Worm (Caenorhabditis elegans) whole organism, young adult: ENCODE results near the gene let-4.
"Not testable (repeated sequence)": the region's sequence is repeated elsewhere in the genome, so short reads cannot be mapped to it uniquely, and the experiment has no call there.

Experiments
- B0035.1 ChIP-seq: sonication (generic microtip); optimal IDR thresholded peaks from 2 replicates; lab custom pipeline; 2016; ENCODE audit warnings: missing genetic modification characterization, mild to moderate bottlenecking, missing compliant biosample characterization, missing genotype, missing genetic modification reagents
- F10E7.11 ChIP-seq: sonication (generic microtip); optimal IDR thresholded peaks from 2 replicates; lab custom pipeline; 2017; ENCODE audit warnings: mild to moderate bottlenecking, missing genetic modification characterization, moderate library complexity, missing compliant biosample characterization
- F49E8.2 ChIP-seq: sonication (generic microtip); optimal IDR thresholded peaks from 3 replicates; lab custom pipeline; 2017; ENCODE audit warnings: missing genetic modification characterization, mild to moderate bottlenecking, missing compliant biosample characterization, antibody characterized with exemption, moderate library complexity; ENCODE audit not compliant: insufficient read depth
- F55B11.4 ChIP-seq: sonication (generic microtip); optimal IDR thresholded peaks from 2 replicates; lab custom pipeline; 2016; ENCODE audit warnings: missing compliant biosample characterization, missing genetic modification characterization, borderline replicate concordance; ENCODE audit not compliant: insufficient read depth
- F57C9.4 ChIP-seq: sonication (generic microtip); optimal IDR thresholded peaks from 2 replicates; lab custom pipeline; 2017; ENCODE audit warnings: mild to moderate bottlenecking, missing genetic modification characterization, missing compliant biosample characterization
- K12H6.12 ChIP-seq: fragments of 200-800 bp; sonication (Bioruptor generic); optimal IDR thresholded peaks from 2 replicates; lab custom pipeline; 2018; ENCODE audit warnings: mild to moderate bottlenecking, missing genetic modification characterization, missing compliant biosample characterization
- T07F8.4 ChIP-seq: sonication (generic microtip); optimal IDR thresholded peaks from 2 replicates; lab custom pipeline; 2016; ENCODE audit warnings: mild to moderate bottlenecking, missing genetic modification characterization, moderate library complexity, missing compliant biosample characterization
- T26A5.8 ChIP-seq: sonication (generic microtip); optimal IDR thresholded peaks from 2 replicates; lab custom pipeline; 2016; ENCODE audit warnings: missing genetic modification characterization, missing compliant biosample characterization
- Y67H2A.10 ChIP-seq: fragments of 200-800 bp; sonication (Bioruptor generic); conservative IDR thresholded peaks from 2 replicates; pipeline ENCODE4 v1.3.6; 2022; ENCODE audit warnings: missing genetic modification reagents, missing genetic modification characterization, missing compliant biosample characterization
- Y95B8A.8 ChIP-seq: fragments of 200-800 bp; sonication (Bioruptor generic); IDR thresholded peaks from 2 replicates; pipeline ENCODE4 v1.3.6; 2022; ENCODE audit warnings: missing genetic modification reagents, missing genetic modification characterization, missing compliant biosample characterization
- ZK185.1 ChIP-seq: sonication (generic microtip); optimal IDR thresholded peaks from 2 replicates; lab custom pipeline; 2016; ENCODE audit warnings: mild to moderate bottlenecking, missing genetic modification characterization, missing compliant biosample characterization; ENCODE audit not compliant: poor library complexity, severe bottlenecking
- ama-1 ChIP-seq, 3 experiments: fragments of 150-350 bp in 1 of 3; sonication (generic microtip) in 2 of 3; optimal IDR thresholded peaks; 2 replicates each; lab custom pipeline; 2014 to 2018; ENCODE audit warnings: missing biosample characterization in 2 of 3, missing genetic modification characterization in 2 of 3, missing genetic modification reagents in 2 of 3
- aptf-3 ChIP-seq: fragments of 200-800 bp; sonication (Bioruptor generic); IDR thresholded peaks from 2 replicates; pipeline ENCODE4 v1.3.6; 2022; ENCODE audit warnings: missing genetic modification characterization, missing compliant biosample characterization
- athp-1 ChIP-seq: sonication (generic microtip); optimal IDR thresholded peaks from 2 replicates; lab custom pipeline; 2017; ENCODE audit warnings: mild to moderate bottlenecking, missing genetic modification characterization, missing compliant biosample characterization
- attf-5 ChIP-seq: fragments of 200-800 bp; sonication (Bioruptor generic); optimal IDR thresholded peaks from 2 replicates; lab custom pipeline; 2018; ENCODE audit warnings: mild to moderate bottlenecking, missing genetic modification characterization, missing compliant biosample characterization
- attf-6 ChIP-seq: fragments of 200-800 bp; sonication (Bioruptor generic); IDR thresholded peaks from 2 replicates; pipeline ENCODE4 v1.3.6; 2022; ENCODE audit warnings: missing genetic modification reagents, missing genetic modification characterization, missing compliant biosample characterization
- cebp-1 ChIP-seq, 2 experiments: fragments of 200-800 bp in 1 of 2; sonication (Bioruptor generic) in 1 of 2; sonication (generic microtip) in 1 of 2; IDR thresholded peaks in 1 of 2; optimal IDR thresholded peaks in 1 of 2; 2 replicates each; pipeline versions ENCODE4 v1.3.6 to Lab custom; 2017 to 2022; ENCODE audit warnings: missing compliant biosample characterization in 2 of 2, missing genetic modification characterization in 2 of 2, mild to moderate bottlenecking in 1 of 2, missing genetic modification reagents in 1 of 2, moderate library complexity in 1 of 2
- ceh-100 ChIP-seq: fragments of 200-800 bp; sonication (Bioruptor generic); IDR thresholded peaks from 2 replicates; pipeline ENCODE4 v1.3.6; 2022; ENCODE audit warnings: missing genetic modification reagents, missing genetic modification characterization, missing compliant biosample characterization
- ceh-79 ChIP-seq: sonication (generic microtip); optimal IDR thresholded peaks from 2 replicates; lab custom pipeline; 2017; ENCODE audit warnings: mild to moderate bottlenecking, missing genetic modification characterization, missing compliant biosample characterization
- dpff-1 ChIP-seq: sonication (generic microtip); optimal IDR thresholded peaks from 2 replicates; lab custom pipeline; 2017; ENCODE audit warnings: mild to moderate bottlenecking, missing genetic modification characterization, missing compliant biosample characterization
- egl-44 ChIP-seq: fragments of 200-800 bp; sonication (Bioruptor generic); IDR thresholded peaks from 2 replicates; pipeline ENCODE4 v1.3.6; 2022; ENCODE audit warnings: missing genetic modification reagents, missing genetic modification characterization, missing compliant biosample characterization
- egrh-3 ChIP-seq: fragments of 200-800 bp; sonication (Bioruptor generic); IDR thresholded peaks from 2 replicates; pipeline ENCODE4 v1.3.6; 2022; ENCODE audit warnings: missing genetic modification reagents, missing genetic modification characterization, missing compliant biosample characterization
- ets-4 ChIP-seq: fragments of 200-800 bp; sonication (Bioruptor generic); optimal IDR thresholded peaks from 2 replicates; lab custom pipeline; 2018; ENCODE audit warnings: mild to moderate bottlenecking, missing genetic modification characterization, missing compliant biosample characterization
- gei-17 ChIP-seq: fragments of 200-800 bp; sonication (Bioruptor generic); optimal IDR thresholded peaks from 2 replicates; lab custom pipeline; 2018; ENCODE audit warnings: mild to moderate bottlenecking, missing genetic modification characterization, missing compliant biosample characterization
- hlh-12 ChIP-seq: sonication (generic microtip); optimal IDR thresholded peaks from 2 replicates; lab custom pipeline; 2016; ENCODE audit warnings: missing genetic modification characterization, missing compliant biosample characterization
- let-526 ChIP-seq: fragments of 200-800 bp; sonication (Bioruptor generic); IDR thresholded peaks from 2 replicates; pipeline ENCODE4 v1.3.6; 2022; ENCODE audit warnings: missing genetic modification reagents, missing genetic modification characterization, missing compliant biosample characterization
- lin-40 ChIP-seq: sonication (generic microtip); optimal IDR thresholded peaks from 2 replicates; lab custom pipeline; 2016; ENCODE audit warnings: missing genetic modification characterization, mild to moderate bottlenecking, missing compliant biosample characterization, missing genotype, missing genetic modification reagents
- lsy-27 ChIP-seq: sonication (generic microtip); optimal IDR thresholded peaks from 2 replicates; lab custom pipeline; 2017; ENCODE audit warnings: missing genetic modification characterization, mild to moderate bottlenecking, missing compliant biosample characterization, antibody characterized with exemption, missing genotype, borderline replicate concordance; ENCODE audit not compliant: insufficient read depth
- madf-3 ChIP-seq: fragments of 200-800 bp; sonication (Bioruptor generic); IDR thresholded peaks from 2 replicates; pipeline ENCODE4 v1.3.6; 2022; ENCODE audit warnings: missing genetic modification reagents, missing genetic modification characterization, missing compliant biosample characterization
- mes-4 ChIP-seq: sonication (generic microtip); optimal IDR thresholded peaks from 2 replicates; lab custom pipeline; 2016; ENCODE audit warnings: missing genotype, missing genetic modification characterization, missing compliant biosample characterization
- nfya-2 ChIP-seq: fragments of 200-800 bp; sonication (Bioruptor generic); IDR thresholded peaks from 2 replicates; pipeline ENCODE4 v1.3.6; 2022; ENCODE audit warnings: missing genetic modification reagents, missing genetic modification characterization, missing compliant biosample characterization
- nhr-80 ChIP-seq: sonication (generic microtip); optimal IDR thresholded peaks from 2 replicates; lab custom pipeline; 2016; ENCODE audit warnings: missing genetic modification characterization, missing compliant biosample characterization
- rcor-1 ChIP-seq: fragments of 200-800 bp; sonication (Bioruptor generic); IDR thresholded peaks from 2 replicates; pipeline ENCODE4 v1.3.6; 2022; ENCODE audit warnings: missing genetic modification reagents, missing genetic modification characterization, missing compliant biosample characterization
- repo-1 ChIP-seq: sonication (generic microtip); optimal IDR thresholded peaks from 2 replicates; lab custom pipeline; 2017; ENCODE audit warnings: mild to moderate bottlenecking, missing genetic modification characterization, missing compliant biosample characterization
- sea-2 ChIP-seq: fragments of 200-800 bp; sonication (Bioruptor generic); IDR thresholded peaks from 2 replicates; pipeline ENCODE4 v1.3.6; 2022; ENCODE audit warnings: missing genetic modification characterization, missing compliant biosample characterization
- snpc-1.1 ChIP-seq: sonication (generic microtip); optimal IDR thresholded peaks from 2 replicates; lab custom pipeline; 2017; ENCODE audit warnings: missing genetic modification characterization, mild to moderate bottlenecking, missing compliant biosample characterization, antibody characterized with exemption, moderate library complexity, missing genotype, missing genetic modification reagents; ENCODE audit not compliant: insufficient read depth
- snpc-1.3 ChIP-seq: sonication (generic microtip); optimal IDR thresholded peaks from 2 replicates; lab custom pipeline; 2017; ENCODE audit warnings: missing genetic modification characterization, mild to moderate bottlenecking, missing compliant biosample characterization, antibody characterized with exemption, moderate library complexity, missing genotype, missing genetic modification reagents; ENCODE audit not compliant: insufficient read depth
- tbx-9 ChIP-seq: sonication (generic microtip); optimal IDR thresholded peaks from 2 replicates; lab custom pipeline; 2016; ENCODE audit warnings: borderline replicate concordance, missing genetic modification characterization, inconsistent platforms, missing compliant biosample characterization
- zfh-2 ChIP-seq: fragments of 200-800 bp; sonication (Bioruptor generic); conservative IDR thresholded peaks from 2 replicates; pipeline ENCODE4 v1.3.6; 2022; ENCODE audit warnings: missing genetic modification reagents, missing genetic modification characterization, missing compliant biosample characterization
- ztf-25 ChIP-seq: fragments of 200-800 bp; sonication (Bioruptor generic); IDR thresholded peaks from 2 replicates; pipeline ENCODE4 v1.3.6; 2022; ENCODE audit warnings: missing genetic modification reagents, missing genetic modification characterization, missing compliant biosample characterization

Gene let-4

DNA sequence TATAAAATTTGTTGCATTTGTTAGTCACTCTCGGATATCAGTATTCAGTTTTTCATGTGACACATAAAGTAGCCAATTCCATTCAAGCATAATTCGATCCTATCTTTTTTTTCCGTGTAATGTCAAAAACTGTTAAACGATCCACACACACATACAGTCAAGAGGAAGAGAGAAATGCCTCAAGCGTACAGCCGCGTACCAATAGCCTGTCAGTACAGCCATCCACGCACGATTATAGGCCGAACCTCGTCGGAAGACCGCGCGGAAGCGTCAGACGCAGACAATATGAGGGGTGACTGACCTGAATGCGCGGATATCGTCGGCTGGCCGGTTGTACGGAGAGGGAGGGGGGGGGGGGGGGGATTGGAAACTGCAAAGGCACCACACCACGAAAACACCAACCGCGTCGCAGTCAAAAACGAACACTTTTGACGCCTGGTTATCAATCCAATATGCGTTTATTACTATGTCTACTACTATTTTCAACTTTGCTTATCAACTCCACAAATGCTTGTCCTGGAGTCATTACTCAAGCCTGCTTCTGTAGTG is at the start of gene let-4:
Gene let-4 (plus strand): TSS at position 357 of the 549 bp plus-strand sequence.
- TF ChIP-seq F57C9.4 (no peak), egrh-3 (GFP tag; lab: Robert Waterston, UW) (peak; percentile 55; the same call in 1 of the 2 replicates), zfh-2 (GFP tag; lab: Robert Waterston, UW) (peak; percentile 80)

DNA sequence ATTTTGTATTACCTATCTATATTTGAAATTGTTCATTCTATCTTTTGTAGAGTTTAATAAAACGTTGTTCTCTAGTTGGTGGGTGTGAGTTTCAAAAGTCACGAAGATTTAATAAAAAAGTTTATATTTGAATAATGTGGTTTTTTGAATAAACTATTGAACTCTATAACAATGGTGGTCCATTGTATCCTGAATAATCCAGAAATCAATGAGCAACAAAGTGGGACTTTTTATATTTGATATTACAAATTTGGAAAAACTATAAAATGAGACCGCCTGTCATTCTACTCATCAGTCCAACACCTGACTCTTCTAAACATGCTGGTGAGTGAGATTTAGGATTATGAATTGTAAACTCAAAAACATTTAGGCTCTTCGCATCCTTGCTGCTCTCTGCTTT is 49.3 kb upstream of the let-4 start, which contains the start of gene nspc-19:
Gene nspc-19 (plus strand): TSS at position 301 of the 400 bp plus-strand sequence.
- TF ChIP-seq attf-6 (GFP tag; lab: Robert Waterston, UW); ceh-100; T26A5.8: not testable (repeated sequence)

DNA sequence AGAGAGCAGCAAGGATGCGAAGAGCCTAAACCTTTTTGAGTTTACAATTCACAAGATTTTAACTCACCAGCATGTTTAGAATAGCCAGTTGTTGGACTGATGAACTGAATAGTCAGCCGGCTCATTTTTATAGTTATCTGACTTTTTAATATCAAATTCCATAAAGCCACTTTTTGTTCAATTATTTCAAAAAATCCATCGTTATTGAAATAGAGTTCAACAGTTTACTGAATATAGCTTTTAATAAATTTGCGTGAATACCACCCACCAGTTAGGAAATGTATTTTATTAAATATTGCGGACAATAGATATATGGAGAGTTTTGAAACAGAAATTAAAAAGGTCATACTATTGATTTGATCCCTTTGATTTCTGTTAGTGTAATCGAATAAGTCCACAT is 47.6 kb upstream of the let-4 start, which contains the start of gene nspc-20:
Gene nspc-20 (minus strand): TSS at position 101 of the 400 bp plus-strand sequence.
- TF ChIP-seq tbx-9 (tag; lab: Kevin White, UChicago) (no peak), Y67H2A.10 (GFP tag; lab: Robert Waterston, UW) (no peak), ceh-79 (tag; lab: Kevin White, UChicago) (no peak), ztf-25 (GFP tag; lab: Robert Waterston, UW) (no peak), let-526 (no peak)

DNA sequence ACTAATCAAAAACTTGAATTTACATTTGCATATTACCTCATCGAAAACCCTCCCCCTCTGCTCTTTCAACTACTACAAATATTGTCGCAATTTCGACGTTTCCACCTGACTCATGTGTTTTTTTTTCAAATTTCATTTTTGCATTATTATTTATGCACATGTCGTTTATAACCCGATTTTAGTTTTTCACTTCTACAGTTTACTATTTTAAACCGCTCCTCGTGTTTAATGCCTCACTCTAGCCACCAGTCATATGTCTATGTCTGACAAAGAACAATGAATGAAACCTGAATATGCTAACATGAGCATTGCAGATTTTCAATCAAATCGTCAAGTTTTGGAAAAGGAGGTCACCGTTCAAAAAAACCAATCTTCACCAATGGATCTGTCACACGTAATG is 43.6 kb upstream of the let-4 start, which contains the start of gene T24C2.5:
Gene T24C2.5 (plus strand): TSS at position 301 of the 400 bp plus-strand sequence.
- TF ChIP-seq sea-2 (GFP tag; lab: Robert Waterston, UW), result no peak
- TF ChIP-seq madf-3, result no peak
- no peak for TF ChIP-seq ama-1 (optimal IDR thresholded peaks at IDR 0.05; lab: Kevin White, UChicago)
- no peak for TF ChIP-seq ama-1 (GFP tag; optimal IDR thresholded peaks at IDR 0.05; lab: Kevin White, UChicago)
- TF ChIP-seq B0035.1, result no peak
- no peak for TF ChIP-seq F49E8.2 (tag; lab: Kevin White, UChicago)
- no peak for TF ChIP-seq repo-1 (tag; lab: Kevin White, UChicago)
- TF ChIP-seq aptf-3 (GFP tag; lab: Robert Waterston, UW), result no peak
- no peak for TF ChIP-seq cebp-1 (GFP tag; IDR thresholded peaks at IDR 0.05; lab: Robert Waterston, UW)
- no peak for TF ChIP-seq cebp-1 (tag; optimal IDR thresholded peaks at IDR 0.05; lab: Kevin White, UChicago)
- no peak for TF ChIP-seq egrh-3 (GFP tag; lab: Robert Waterston, UW)
- TF ChIP-seq egl-44, result no peak
- TF ChIP-seq F55B11.4, result no peak
- TF ChIP-seq K12H6.12, result no peak
- TF ChIP-seq rcor-1 (GFP tag; lab: Robert Waterston, UW), result no peak
- TF ChIP-seq ets-4 (GFP tag; lab: Kevin White, UChicago), result no peak
- TF ChIP-seq F10E7.11 (tag; lab: Kevin White, UChicago), result no peak
- TF ChIP-seq mes-4 (tag; lab: Kevin White, UChicago), result no peak
- no peak for TF ChIP-seq T07F8.4 (tag; lab: Kevin White, UChicago)
- no peak for TF ChIP-seq ZK185.1

DNA sequence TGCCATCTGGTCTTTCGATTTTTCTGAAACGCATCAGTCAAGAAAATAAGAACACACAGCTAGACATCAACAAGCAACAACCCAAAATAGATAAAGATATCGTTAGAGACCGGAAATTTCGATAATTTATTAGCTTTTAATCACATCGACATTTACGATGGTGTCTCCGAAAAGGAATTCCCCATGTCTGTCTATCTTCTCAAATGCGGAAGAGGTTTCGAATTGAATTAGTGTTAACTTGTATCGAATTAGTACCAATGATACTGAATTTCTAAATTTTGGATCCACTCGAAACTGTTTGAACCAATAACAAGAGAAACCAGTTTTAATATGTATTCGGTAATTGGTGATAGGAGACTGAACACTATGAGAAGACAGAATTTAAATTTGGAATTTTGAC is 43.1 kb upstream of the let-4 start:
- TF ChIP-seq lin-40 (tag; lab: Kevin White, UChicago) (no peak), aptf-3 (GFP tag; lab: Robert Waterston, UW) (no peak), repo-1 (tag; lab: Kevin White, UChicago) (no peak), hlh-12 (tag; lab: Kevin White, UChicago) (no peak), snpc-1.1 (tag; lab: Kevin White, UChicago) (no peak), dpff-1 (tag; lab: Kevin White, UChicago) (no peak), gei-17 (GFP tag; lab: Kevin White, UChicago) (no peak), Y95B8A.8 (no peak), B0035.1 (no peak), athp-1 (tag; lab: Kevin White, UChicago) (no peak), nfya-2 (GFP tag; lab: Robert Waterston, UW) (no peak), lsy-27 (no peak), nhr-80 (tag; lab: Kevin White, UChicago) (no peak), attf-5 (GFP tag; lab: Kevin White, UChicago) (no peak), snpc-1.3 (no peak)
